Fruit fly (Drosophila melanogaster) whole organism, larva: ENCODE data around the gene Osi10b.

Source experiments
- noc ChIP-seq: fragments of 200-800 bp; sonication (Bioruptor generic); optimal IDR thresholded peaks from 3 replicates; lab custom pipeline; 2019; ENCODE audit warnings: missing biosample characterization, mild to moderate bottlenecking, missing genetic modification characterization, moderate library complexity

Gene Osi10b

dm6 chr3R:6304947-6305346, 39.0 kb downstream of the Osi10b start, which contains the start of gene Osi16:
Osi16 (plus strand) TSS chr3R:6305247.
- no peak for TF ChIP-seq noc (tag; lab: Kevin White, UChicago)

- no peak for TF ChIP-seq noc (tag; lab: Kevin White, UChicago)
Observed at dm6 chr3R:6306584-6306983, 40.6 kb downstream of the Osi10b start, which contains the start of gene CG46026. CG46026 (plus strand) TSS chr3R:6306884.

- no peak for TF ChIP-seq noc (tag; lab: Kevin White, UChicago)
Observed at dm6 chr3R:6309676-6310075, 43.7 kb downstream of the Osi10b start, which contains the start of gene CG31560. CG31560 (plus strand) TSS chr3R:6309976.

- no peak for TF ChIP-seq noc (tag; lab: Kevin White, UChicago)
Observed at dm6 chr3R:6311641-6312259, 45.8 kb downstream of the Osi10b start, which contains the start of gene Osi17. Osi17 (plus strand) TSS chr3R:6311772.

- TF ChIP-seq noc (tag; lab: Kevin White, UChicago) = no peak
Observed at dm6 chr3R:6315078-6315477, 49.1 kb downstream of the Osi10b start.
